Worm (Caenorhabditis elegans) whole organism, L4/young adult: ENCODE results near the gene idpp-11.

Experiments
- W03F9.2 ChIP-seq: fragments of 150-350 bp; optimal IDR thresholded peaks from 2 replicates; lab custom pipeline; 2014; ENCODE audit warnings: missing biosample characterization, missing genetic modification characterization
- dao-5 ChIP-seq: sonication (generic microtip); optimal IDR thresholded peaks from 2 replicates; lab custom pipeline; 2016; ENCODE audit warnings: missing genotype, missing genetic modification characterization, moderate library complexity, missing compliant biosample characterization
- him-1 ChIP-seq: sonication (generic microtip); optimal IDR thresholded peaks from 2 replicates; lab custom pipeline; 2016; ENCODE audit warnings: missing genotype, missing genetic modification reagents, missing genetic modification characterization, missing compliant biosample characterization

The idpp-11 gene

DNA sequence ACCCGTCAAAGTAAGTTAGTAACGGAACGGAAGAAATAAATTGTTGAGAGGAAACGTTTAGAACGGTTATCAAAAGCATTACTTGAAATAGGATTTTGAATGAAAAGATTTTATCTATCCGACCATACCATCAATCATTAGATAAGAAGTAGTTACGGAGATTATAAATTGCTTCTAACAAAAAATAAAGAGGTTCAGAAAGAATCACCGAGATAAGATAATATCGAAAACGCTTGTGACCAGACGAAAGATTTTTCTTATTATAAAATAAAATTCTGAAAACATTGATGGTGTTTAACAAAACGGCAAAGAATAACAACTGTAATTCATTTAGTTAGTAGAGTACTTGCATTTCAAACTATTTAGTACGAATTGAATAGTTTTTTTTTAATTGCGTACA, 38.5 kb downstream of the idpp-11 start, which contains the start of gene C39D10.8:
C39D10.8 (minus strand) TSS at position 101 of the 400 bp plus-strand sequence.
- no peak for TF ChIP-seq dao-5 (tag; lab: Kevin White, UChicago)
- no peak for TF ChIP-seq W03F9.2 (tag; lab: Kevin White, UChicago)
- no peak for TF ChIP-seq him-1 (tag; lab: Kevin White, UChicago)

DNA sequence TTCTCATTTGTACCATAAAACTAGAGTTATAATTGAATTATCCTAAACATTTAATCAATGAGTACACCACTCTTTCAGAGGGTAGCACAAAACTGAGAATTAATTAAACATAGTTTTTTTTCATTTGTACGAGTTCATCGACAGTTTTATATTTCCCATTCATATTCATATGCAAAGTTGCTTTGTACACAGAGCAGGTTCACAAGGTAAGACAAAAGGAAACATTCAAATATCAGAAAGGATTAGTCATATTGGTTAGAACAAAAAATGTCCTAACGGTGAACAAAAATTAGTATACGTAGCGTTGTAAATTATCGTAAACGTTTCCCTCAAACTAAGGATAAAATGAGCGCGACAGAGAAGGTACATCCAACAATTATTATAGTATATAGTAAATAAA, 39.0 kb downstream of the idpp-11 start:
- TF ChIP-seq him-1 (tag; lab: Kevin White, UChicago) = no peak

- TF ChIP-seq W03F9.2 (tag; lab: Kevin White, UChicago) (no peak), him-1 (tag; lab: Kevin White, UChicago) (no peak), dao-5 (tag; lab: Kevin White, UChicago) (no peak)
Measured at ce11 chrX:7883994-7884393, 41.7 kb downstream of the idpp-11 start, which contains the start of gene pcyt-2.2. pcyt-2.2 (plus strand) TSS chrX:7884294.

- TF ChIP-seq dao-5 (tag; lab: Kevin White, UChicago) = no peak
- no peak for TF ChIP-seq him-1 (tag; lab: Kevin White, UChicago)
- TF ChIP-seq W03F9.2 (tag; lab: Kevin White, UChicago) = no peak
Measured at ce11 chrX:7886200-7886599, 43.9 kb downstream of the idpp-11 start.

- TF ChIP-seq dao-5 (tag; lab: Kevin White, UChicago) (no peak), W03F9.2 (tag; lab: Kevin White, UChicago) (no peak), him-1 (tag; lab: Kevin White, UChicago) (no peak)
Measured at ce11 chrX:7888915-7889314, 46.6 kb downstream of the idpp-11 start, which contains the start of gene C39D10.2. C39D10.2 (plus strand) TSS chrX:7889215.

DNA sequence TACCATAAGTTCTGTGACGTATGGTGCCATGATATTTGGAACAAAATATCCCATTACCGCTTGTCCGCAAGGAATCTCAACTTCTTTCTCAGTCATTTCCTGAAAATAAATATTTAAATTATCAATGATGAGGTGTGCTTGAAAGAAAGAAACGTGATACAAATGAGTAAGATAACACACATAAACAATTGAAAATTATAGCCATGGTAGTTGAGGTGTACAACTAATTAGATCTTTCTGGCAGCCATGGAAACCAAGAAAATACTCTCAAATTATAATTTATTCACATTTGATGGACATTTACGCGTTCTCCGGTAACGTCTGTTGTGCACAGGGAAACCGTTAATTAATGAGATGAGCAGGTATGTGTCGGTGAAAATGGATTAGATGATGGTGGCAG, 50.0 kb downstream of the idpp-11 start, which contains the start of gene C39D10.5:
C39D10.5 (minus strand) TSS at position 101 of the 400 bp plus-strand sequence.
- no peak for TF ChIP-seq W03F9.2 (tag; lab: Kevin White, UChicago)
- TF ChIP-seq him-1 (tag; lab: Kevin White, UChicago) = no peak
- no peak for TF ChIP-seq dao-5 (tag; lab: Kevin White, UChicago)
